Worm (Caenorhabditis elegans): Measurements from ENCODE around the gene Y7A5A.2.

DNA sequence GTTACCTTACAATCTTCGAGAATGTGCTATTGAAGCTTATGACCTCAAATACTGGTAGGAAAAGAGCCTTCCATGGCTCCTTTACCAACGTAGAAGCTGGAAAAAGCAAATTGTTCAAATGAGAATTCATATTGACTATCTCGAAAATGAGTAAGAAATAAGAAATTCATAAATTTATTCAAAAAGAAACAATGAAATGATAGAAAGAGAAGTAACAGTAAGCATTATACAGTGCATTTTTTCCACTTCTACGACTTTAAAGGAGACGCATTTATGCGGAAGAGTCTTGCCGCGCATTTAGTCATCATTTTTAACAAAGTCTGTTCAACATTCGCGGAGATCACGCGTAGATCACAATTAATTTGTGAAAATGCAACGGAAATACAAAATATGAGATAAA is 22.4 kb upstream of the Y7A5A.2 start, which contains the start of gene Y7A5A.10:
- no peak for TF ChIP-seq scrt-1 (GFP tag; IDR thresholded peaks at IDR 0.05)
- no peak for TF ChIP-seq ceh-36 (tag; optimal IDR thresholded peaks at IDR 0.05)
- no peak for TF ChIP-seq tbx-11 (GFP tag; IDR thresholded peaks at IDR 0.05)
- TF ChIP-seq hmg-4 (GFP tag; optimal IDR thresholded peaks at IDR 0.05), result no peak
- TF ChIP-seq ceh-13 (GFP tag; optimal IDR thresholded peaks at IDR 0.05), result no peak
- no peak for TF ChIP-seq pes-1 (GFP tag; IDR thresholded peaks at IDR 0.05)
